Fruit fly (Drosophila melanogaster) whole organism, adult: ENCODE results near the gene fzy.

Experiments
- CG11617 ChIP-seq: fragments of 200-800 bp; sonication (Bioruptor generic); optimal IDR thresholded peaks from 2 replicates; lab custom pipeline; 2017; ENCODE audit warnings: mild to moderate bottlenecking, missing biosample characterization, missing genetic modification reagents, missing genetic modification characterization
- CG12768 ChIP-seq: fragments of 200-800 bp; sonication (Bioruptor generic); optimal IDR thresholded peaks from 2 replicates; lab custom pipeline; 2017; ENCODE audit warnings: missing biosample characterization, missing genetic modification characterization, mild to moderate bottlenecking, moderate library complexity, missing genetic modification reagents
- CG14711 ChIP-seq: fragments of 200-800 bp; sonication (Bioruptor generic); optimal IDR thresholded peaks from 2 replicates; lab custom pipeline; 2018; ENCODE audit warnings: missing biosample characterization, mild to moderate bottlenecking, missing genetic modification characterization, moderate library complexity
- CG1620 ChIP-seq: fragments of 200-800 bp; sonication (Bioruptor generic); optimal IDR thresholded peaks from 2 replicates; lab custom pipeline; 2016; ENCODE audit warnings: missing biosample characterization, missing genetic modification characterization
- CG33017 ChIP-seq: fragments of 200-800 bp; sonication (Bioruptor generic); optimal IDR thresholded peaks from 2 replicates; lab custom pipeline; 2018; ENCODE audit warnings: missing biosample characterization, mild to moderate bottlenecking, missing genetic modification characterization, moderate library complexity
- CG5204 ChIP-seq: fragments of 200-800 bp; sonication (Bioruptor generic); optimal IDR thresholded peaks from 2 replicates; lab custom pipeline; 2016; ENCODE audit warnings: missing biosample characterization, missing genetic modification characterization
- CG7045 ChIP-seq: fragments of 200-800 bp; sonication (Bioruptor generic); optimal IDR thresholded peaks from 2 replicates; lab custom pipeline; 2017; ENCODE audit warnings: missing biosample characterization, mild to moderate bottlenecking, missing genetic modification characterization
- CG7101 ChIP-seq: fragments of 200-800 bp; sonication (Bioruptor generic); optimal IDR thresholded peaks from 2 replicates; lab custom pipeline; 2018; ENCODE audit warnings: missing biosample characterization, mild to moderate bottlenecking, missing genetic modification characterization, moderate library complexity
- Clk ChIP-seq: fragments of 200-800 bp; sonication (Bioruptor generic); optimal IDR thresholded peaks from 2 replicates; lab custom pipeline; 2017; ENCODE audit warnings: missing biosample characterization, missing genetic modification characterization
- Crg-1 ChIP-seq: fragments of 200-800 bp; sonication (Bioruptor generic); optimal IDR thresholded peaks from 2 replicates; lab custom pipeline; 2016; ENCODE audit warnings: missing biosample characterization, missing genetic modification characterization
- Hr96 ChIP-seq: fragments of 200-800 bp; sonication (Bioruptor generic); optimal IDR thresholded peaks from 2 replicates; lab custom pipeline; 2016; ENCODE audit warnings: missing biosample characterization, missing genetic modification characterization
- Mnt ChIP-seq: fragments of 200-800 bp; sonication (Bioruptor generic); optimal IDR thresholded peaks from 2 replicates; lab custom pipeline; 2016; ENCODE audit warnings: missing biosample characterization, mild to moderate bottlenecking, missing genetic modification characterization
- bab1 ChIP-seq: fragments of 200-800 bp; sonication (Bioruptor generic); optimal IDR thresholded peaks from 3 replicates; lab custom pipeline; 2019; ENCODE audit warnings: missing biosample characterization, mild to moderate bottlenecking, missing genetic modification characterization, moderate library complexity
- cic ChIP-seq: fragments of 200-800 bp; sonication (Bioruptor generic); optimal IDR thresholded peaks from 2 replicates; lab custom pipeline; 2017; ENCODE audit warnings: missing biosample characterization, mild to moderate bottlenecking, missing genetic modification characterization, moderate library complexity
- cnc ChIP-seq, 2 experiments: fragments of >200 bp; optimal IDR thresholded peaks; 2 replicates each; lab custom pipeline; 2017
- kay ChIP-seq: fragments of 200-800 bp; sonication (Bioruptor generic); peaks from one replicate; lab custom pipeline; 2016; ENCODE audit warnings: missing biosample characterization, missing genetic modification characterization, borderline replicate concordance
- ovo ChIP-seq: fragments of 200-800 bp; sonication (Bioruptor generic); optimal IDR thresholded peaks from 2 replicates; lab custom pipeline; 2016; ENCODE audit warnings: missing biosample characterization, missing genetic modification characterization
- pad ChIP-seq: fragments of 200-800 bp; sonication (Bioruptor generic); optimal IDR thresholded peaks from 3 replicates; lab custom pipeline; 2017; ENCODE audit warnings: missing biosample characterization, missing genetic modification characterization, mild to moderate bottlenecking, moderate library complexity, missing genetic modification reagents
- tj ChIP-seq: fragments of 200-800 bp; sonication (Bioruptor generic); optimal IDR thresholded peaks from 3 replicates; lab custom pipeline; 2017; ENCODE audit warnings: missing biosample characterization, mild to moderate bottlenecking, missing genetic modification characterization, moderate library complexity
- toe ChIP-seq: fragments of 200-800 bp; sonication (Bioruptor generic); optimal IDR thresholded peaks from 2 replicates; lab custom pipeline; 2016; ENCODE audit warnings: missing biosample characterization, missing genetic modification characterization

The fzy gene

dm6 chr2L:16287602-16288392, 23.0 kb upstream of the fzy start, which contains the start of the genes crp and pkaap:
Gene crp, minus strand, starts transcription at chr2L:16287730.
Gene pkaap, plus strand, starts transcription at chr2L:16288290.
- peak; percentile 97 for TF ChIP-seq kay
- TF ChIP-seq CG11617, result peak; percentile 58
- TF ChIP-seq Hr96, result peak; percentile 91
- TF ChIP-seq toe (GFP tag; lab: Kevin White, UChicago), result peak; percentile 92
- no peak for TF ChIP-seq CG5204 (GFP tag; lab: Kevin White, UChicago)
- peak; percentile 91 for TF ChIP-seq Mnt (GFP tag; lab: Kevin White, UChicago)
- no peak for TF ChIP-seq cnc (optimal IDR thresholded peaks at IDR 0.05; lab: Kevin White, UChicago)
- peak; percentile 82 for TF ChIP-seq cic
- TF ChIP-seq pad, result peak; percentile 73
- peak; percentile 60 for TF ChIP-seq tj (GFP tag; lab: Kevin White, UChicago)
- TF ChIP-seq CG14711, result peak; percentile 69
- peak; percentile 73 for TF ChIP-seq CG7101 (tag; lab: Kevin White, UChicago)
- peak; percentile 67 for TF ChIP-seq CG7045 (GFP tag; lab: Kevin White, UChicago)
- TF ChIP-seq CG33017 (tag; lab: Kevin White, UChicago), result peak; percentile 40
- TF ChIP-seq ovo, result peak; percentile 93
- TF ChIP-seq CG1620 (GFP tag; lab: Kevin White, UChicago), result peak; percentile 96
- TF ChIP-seq bab1, result peak; percentile 64
- TF ChIP-seq Crg-1 (GFP tag; lab: Kevin White, UChicago), result peak; percentile 94
- TF ChIP-seq Clk (GFP tag; lab: Kevin White, UChicago), result peak; percentile 63
- TF ChIP-seq CG12768, result peak; percentile 77

dm6 chr2L:16288393-16288731, 22.4 kb upstream of the fzy start:
- TF ChIP-seq kay (no peak), Clk (GFP tag; lab: Kevin White, UChicago) (no peak), Mnt (GFP tag; lab: Kevin White, UChicago) (no peak), toe (GFP tag; lab: Kevin White, UChicago) (no peak), tj (GFP tag; lab: Kevin White, UChicago) (no peak), CG7101 (tag; lab: Kevin White, UChicago) (no peak), CG7045 (GFP tag; lab: Kevin White, UChicago) (no peak), CG12768 (no peak), CG5204 (GFP tag; lab: Kevin White, UChicago) (no peak), CG33017 (tag; lab: Kevin White, UChicago) (no peak), cic (no peak), bab1 (no peak), cnc (optimal IDR thresholded peaks at IDR 0.05; lab: Kevin White, UChicago) (no peak), pad (no peak), Crg-1 (GFP tag; lab: Kevin White, UChicago) (no peak), CG1620 (GFP tag; lab: Kevin White, UChicago) (no peak), CG11617 (no peak)

dm6 chr2L:16290984-16291383, 19.8 kb upstream of the fzy start, which contains the start of gene CG17329:
Gene CG17329, plus strand, starts transcription at chr2L:16291284.
- TF ChIP-seq CG7101 (tag; lab: Kevin White, UChicago) (no peak), toe (GFP tag; lab: Kevin White, UChicago) (no peak), CG5204 (GFP tag; lab: Kevin White, UChicago) (no peak), ovo (no peak), cnc (optimal IDR thresholded peaks at IDR 0.05; lab: Kevin White, UChicago) (no peak), Mnt (GFP tag; lab: Kevin White, UChicago) (no peak), CG12768 (no peak), Crg-1 (GFP tag; lab: Kevin White, UChicago) (no peak), CG1620 (GFP tag; lab: Kevin White, UChicago) (no peak), Hr96 (no peak), pad (no peak), cic (no peak), CG11617 (no peak), tj (GFP tag; lab: Kevin White, UChicago) (no peak), CG14711 (no peak), kay (no peak), bab1 (no peak)

- no peak for TF ChIP-seq CG14711
- TF ChIP-seq kay, result no peak
- no peak for TF ChIP-seq toe (GFP tag; lab: Kevin White, UChicago)
- no peak for TF ChIP-seq CG7101 (tag; lab: Kevin White, UChicago)
- no peak for TF ChIP-seq CG33017 (tag; lab: Kevin White, UChicago)
- no peak for TF ChIP-seq Mnt (GFP tag; lab: Kevin White, UChicago)
- TF ChIP-seq CG11617, result no peak
- TF ChIP-seq cic, result no peak
- no peak for TF ChIP-seq Clk (GFP tag; lab: Kevin White, UChicago)
- no peak for TF ChIP-seq tj (GFP tag; lab: Kevin White, UChicago)
- no peak for TF ChIP-seq CG7045 (GFP tag; lab: Kevin White, UChicago)
- no peak for TF ChIP-seq pad
- no peak for TF ChIP-seq cnc (optimal IDR thresholded peaks at IDR 0.05; lab: Kevin White, UChicago)
- no peak for TF ChIP-seq CG5204 (GFP tag; lab: Kevin White, UChicago)
- no peak for TF ChIP-seq Crg-1 (GFP tag; lab: Kevin White, UChicago)
- no peak for TF ChIP-seq ovo
- TF ChIP-seq bab1, result no peak
- TF ChIP-seq Hr96, result no peak
These were observed 17.7 kb upstream of the fzy start, which contains the start of gene CG13258 for dm6 chr2L:16292975-16293501. Gene CG13258, minus strand, starts transcription at chr2L:16293025.

dm6 chr2L:16293703-16294233, 17.0 kb upstream of the fzy start, which contains the start of gene Cyp303a1:
Gene Cyp303a1, plus strand, starts transcription at chr2L:16294183.
- TF ChIP-seq Mnt (GFP tag; lab: Kevin White, UChicago), result no peak
- TF ChIP-seq CG5204 (GFP tag; lab: Kevin White, UChicago), result no peak
- no peak for TF ChIP-seq bab1
- TF ChIP-seq cnc (optimal IDR thresholded peaks at IDR 0.05; lab: Kevin White, UChicago), result no peak
- TF ChIP-seq kay, result no peak
- no peak for TF ChIP-seq CG7045 (GFP tag; lab: Kevin White, UChicago)
- TF ChIP-seq Hr96, result no peak
- TF ChIP-seq toe (GFP tag; lab: Kevin White, UChicago), result no peak
- no peak for TF ChIP-seq CG33017 (tag; lab: Kevin White, UChicago)
- TF ChIP-seq tj (GFP tag; lab: Kevin White, UChicago), result no peak
- no peak for TF ChIP-seq Crg-1 (GFP tag; lab: Kevin White, UChicago)
- no peak for TF ChIP-seq CG14711
- TF ChIP-seq Clk (GFP tag; lab: Kevin White, UChicago), result no peak
- TF ChIP-seq ovo, result no peak
- TF ChIP-seq pad, result no peak
